Fruit fly (Drosophila melanogaster): ENCODE measurements around the gene CG12607.

- TF ChIP-seq CG12768 (GFP tag; optimal IDR thresholded peaks at IDR 0.05): no peak
- TF ChIP-seq ovo (GFP tag; optimal IDR thresholded peaks at IDR 0.05): no peak
- no peak for TF ChIP-seq CG7045 (GFP tag; optimal IDR thresholded peaks at IDR 0.05)
- no peak for TF ChIP-seq CG33017 (tag; optimal IDR thresholded peaks at IDR 0.05)
- no peak for TF ChIP-seq CG14711 (tag; optimal IDR thresholded peaks at IDR 0.05)
- TF ChIP-seq Mnt (GFP tag; optimal IDR thresholded peaks at IDR 0.05): no peak
- TF ChIP-seq Hr96 (GFP tag; optimal IDR thresholded peaks at IDR 0.05): no peak
- TF ChIP-seq CG11617 (GFP tag; optimal IDR thresholded peaks at IDR 0.05): no peak
- no peak for TF ChIP-seq bab1 (GFP tag; optimal IDR thresholded peaks at IDR 0.05)
- no peak for TF ChIP-seq Crg-1 (GFP tag; optimal IDR thresholded peaks at IDR 0.05)
Measured at dm6 chr3L:4409134-4409897, 37.1 kb upstream of the CG12607 start.

All from whole organism, adult.